Worm (Caenorhabditis elegans) whole organism, young adult: ENCODE results near the gene C18F10.2.

Source experiments
- B0336.3 ChIP-seq: fragments of 200-800 bp; sonication (Bioruptor generic); IDR thresholded peaks from 2 replicates; pipeline ENCODE4 v1.3.6; 2022; ENCODE audit warnings: missing genetic modification characterization, missing compliant biosample characterization
- C06A6.2 ChIP-seq: fragments of 200-800 bp; sonication (Bioruptor generic); conservative IDR thresholded peaks from 2 replicates; pipeline ENCODE4 v1.3.6; 2022; ENCODE audit warnings: missing genetic modification characterization, missing compliant biosample characterization
- D2030.7 ChIP-seq: fragments of 200-800 bp; sonication (Bioruptor generic); IDR thresholded peaks from 2 replicates; pipeline ENCODE4 v1.3.6; 2022; ENCODE audit warnings: missing genetic modification reagents, missing genetic modification characterization, missing compliant biosample characterization
- F22D6.2 ChIP-seq: sonication (generic microtip); optimal IDR thresholded peaks from 2 replicates; lab custom pipeline; 2016; ENCODE audit warnings: mild to moderate bottlenecking, missing genetic modification characterization, missing compliant biosample characterization
- F23B12.7 ChIP-seq: sonication (generic microtip); optimal IDR thresholded peaks from 2 replicates; lab custom pipeline; 2017; ENCODE audit warnings: missing genetic modification characterization, mild to moderate bottlenecking, missing compliant biosample characterization, antibody characterized with exemption, moderate library complexity; ENCODE audit not compliant: insufficient read depth
- F52B5.7 ChIP-seq: sonication (generic microtip); optimal IDR thresholded peaks from 2 replicates; lab custom pipeline; 2016; ENCODE audit warnings: mild to moderate bottlenecking, missing genetic modification characterization, missing compliant biosample characterization
- F55B11.4 ChIP-seq: sonication (generic microtip); optimal IDR thresholded peaks from 2 replicates; lab custom pipeline; 2016; ENCODE audit warnings: missing compliant biosample characterization, missing genetic modification characterization, borderline replicate concordance; ENCODE audit not compliant: insufficient read depth
- F57C9.4 ChIP-seq: sonication (generic microtip); optimal IDR thresholded peaks from 2 replicates; lab custom pipeline; 2017; ENCODE audit warnings: mild to moderate bottlenecking, missing genetic modification characterization, missing compliant biosample characterization
- K12H6.12 ChIP-seq: fragments of 200-800 bp; sonication (Bioruptor generic); optimal IDR thresholded peaks from 2 replicates; lab custom pipeline; 2018; ENCODE audit warnings: mild to moderate bottlenecking, missing genetic modification characterization, missing compliant biosample characterization
- Y53F4B.3 ChIP-seq: fragments of 200-800 bp; sonication (Bioruptor generic); IDR thresholded peaks from 2 replicates; pipeline ENCODE4 v1.3.6; 2022; ENCODE audit warnings: missing genetic modification reagents, missing genetic modification characterization, missing compliant biosample characterization
- Y67H2A.10 ChIP-seq: fragments of 200-800 bp; sonication (Bioruptor generic); conservative IDR thresholded peaks from 2 replicates; pipeline ENCODE4 v1.3.6; 2022; ENCODE audit warnings: missing genetic modification reagents, missing genetic modification characterization, missing compliant biosample characterization
- akir-1 ChIP-seq: fragments of 200-800 bp; sonication (Bioruptor generic); optimal IDR thresholded peaks from 2 replicates; lab custom pipeline; 2018; ENCODE audit warnings: mild to moderate bottlenecking, missing genetic modification characterization, moderate library complexity, missing compliant biosample characterization
- aptf-3 ChIP-seq: fragments of 200-800 bp; sonication (Bioruptor generic); IDR thresholded peaks from 2 replicates; pipeline ENCODE4 v1.3.6; 2022; ENCODE audit warnings: missing genetic modification characterization, missing compliant biosample characterization
- atf-7 ChIP-seq: sonication (generic microtip); optimal IDR thresholded peaks from 2 replicates; lab custom pipeline; 2017; ENCODE audit warnings: mild to moderate bottlenecking, missing genetic modification characterization, missing compliant biosample characterization
- cebp-1 ChIP-seq, 2 experiments: fragments of 200-800 bp in 1 of 2; sonication (Bioruptor generic) in 1 of 2; sonication (generic microtip) in 1 of 2; IDR thresholded peaks in 1 of 2; optimal IDR thresholded peaks in 1 of 2; 2 replicates each; pipeline versions ENCODE4 v1.3.6 to Lab custom; 2017 to 2022; ENCODE audit warnings: missing compliant biosample characterization in 2 of 2, missing genetic modification characterization in 2 of 2, mild to moderate bottlenecking in 1 of 2, missing genetic modification reagents in 1 of 2, moderate library complexity in 1 of 2
- ceh-58 ChIP-seq: fragments of 200-800 bp; sonication (Bioruptor generic); IDR thresholded peaks from 2 replicates; pipeline ENCODE4 v1.3.6; 2022; ENCODE audit warnings: missing genetic modification characterization, missing compliant biosample characterization
- ceh-79 ChIP-seq: sonication (generic microtip); optimal IDR thresholded peaks from 2 replicates; lab custom pipeline; 2017; ENCODE audit warnings: mild to moderate bottlenecking, missing genetic modification characterization, missing compliant biosample characterization
- ceh-91 ChIP-seq: fragments of 200-800 bp; sonication (Bioruptor generic); IDR thresholded peaks from 2 replicates; pipeline ENCODE4 v1.3.6; 2022; ENCODE audit warnings: missing genetic modification reagents, missing genetic modification characterization, missing compliant biosample characterization
- dox-1 ChIP-seq: fragments of 200-800 bp; sonication (Bioruptor generic); IDR thresholded peaks from 2 replicates; pipeline ENCODE4 v1.3.6; 2022; ENCODE audit warnings: missing genetic modification reagents, missing genetic modification characterization, missing compliant biosample characterization
- dpl-1 ChIP-seq: fragments of 150-350 bp; optimal IDR thresholded peaks from 2 replicates; lab custom pipeline; 2014; ENCODE audit warnings: missing biosample characterization, missing genetic modification reagents, missing genetic modification characterization
- him-1 ChIP-seq: sonication (generic microtip); optimal IDR thresholded peaks from 2 replicates; lab custom pipeline; 2016; ENCODE audit warnings: missing genotype, missing genetic modification reagents, missing genetic modification characterization, missing compliant biosample characterization
- hlh-12 ChIP-seq: sonication (generic microtip); optimal IDR thresholded peaks from 2 replicates; lab custom pipeline; 2016; ENCODE audit warnings: missing genetic modification characterization, missing compliant biosample characterization
- hlh-26 ChIP-seq: fragments of 200-800 bp; sonication (Bioruptor generic); conservative IDR thresholded peaks from 2 replicates; pipeline ENCODE4 v1.3.6; 2022; ENCODE audit warnings: missing genetic modification reagents, missing genetic modification characterization, missing compliant biosample characterization
- hmg-1.2 ChIP-seq: fragments of 200-800 bp; sonication (Bioruptor generic); IDR thresholded peaks from 2 replicates; pipeline ENCODE4 v1.3.6; 2022; ENCODE audit warnings: missing genetic modification reagents, missing genetic modification characterization, missing compliant biosample characterization
- hmg-20 ChIP-seq: fragments of 200-800 bp; sonication (Bioruptor generic); IDR thresholded peaks from 2 replicates; pipeline ENCODE4 v1.3.6; 2022; ENCODE audit warnings: missing genetic modification reagents, missing genetic modification characterization, missing compliant biosample characterization
- let-526 ChIP-seq: fragments of 200-800 bp; sonication (Bioruptor generic); IDR thresholded peaks from 2 replicates; pipeline ENCODE4 v1.3.6; 2022; ENCODE audit warnings: missing genetic modification reagents, missing genetic modification characterization, missing compliant biosample characterization
- let-607 ChIP-seq, 2 experiments: fragments of 200-800 bp in 1 of 2; sonication (Bioruptor generic) in 1 of 2; sonication (generic microtip) in 1 of 2; optimal IDR thresholded peaks; 2 replicates each; lab custom pipeline; 2016 to 2018; ENCODE audit warnings: mild to moderate bottlenecking in 2 of 2, missing compliant biosample characterization in 2 of 2, missing genetic modification characterization in 2 of 2, moderate library complexity in 2 of 2, missing genotype in 1 of 2
- lin-54 ChIP-seq: fragments of 200-800 bp; sonication (Bioruptor generic); optimal IDR thresholded peaks from 2 replicates; lab custom pipeline; 2018; ENCODE audit warnings: mild to moderate bottlenecking, missing genetic modification characterization, missing compliant biosample characterization
- madf-10 ChIP-seq: sonication (generic microtip); optimal IDR thresholded peaks from 2 replicates; lab custom pipeline; 2016; ENCODE audit warnings: mild to moderate bottlenecking, missing genetic modification characterization, missing compliant biosample characterization
- nhr-179 ChIP-seq: sonication (generic microtip); optimal IDR thresholded peaks from 2 replicates; lab custom pipeline; 2016; ENCODE audit warnings: mild to moderate bottlenecking, missing genetic modification characterization, missing compliant biosample characterization
- nhr-80 ChIP-seq: sonication (generic microtip); optimal IDR thresholded peaks from 2 replicates; lab custom pipeline; 2016; ENCODE audit warnings: missing genetic modification characterization, missing compliant biosample characterization
- nhr-90 ChIP-seq: sonication (generic microtip); optimal IDR thresholded peaks from 2 replicates; lab custom pipeline; 2016; ENCODE audit warnings: missing genotype, mild to moderate bottlenecking, missing genetic modification characterization, missing compliant biosample characterization
- pbrm-1 ChIP-seq: fragments of 200-800 bp; sonication (Bioruptor generic); IDR thresholded peaks from 2 replicates; pipeline ENCODE4 v1.3.6; 2022; ENCODE audit warnings: missing genetic modification reagents, missing genetic modification characterization, missing compliant biosample characterization
- rec-8 ChIP-seq, 2 experiments: sonication (generic microtip); optimal IDR thresholded peaks; 2 replicates each; lab custom pipeline; 2016; ENCODE audit warnings: mild to moderate bottlenecking in 2 of 2, missing genetic modification characterization in 2 of 2, missing genetic modification reagents in 2 of 2, missing genotype in 2 of 2, missing biosample characterization in 1 of 2, missing compliant biosample characterization in 1 of 2, moderate library complexity in 1 of 2
- snpc-3.4 ChIP-seq: sonication (generic microtip); optimal IDR thresholded peaks from 2 replicates; lab custom pipeline; 2017; ENCODE audit warnings: missing genetic modification characterization, mild to moderate bottlenecking, missing compliant biosample characterization, antibody characterized with exemption, moderate library complexity, missing genotype, missing genetic modification reagents
- snpc-4 ChIP-seq, 5 experiments: fragments of 150-350 bp in 1 of 5; sonication (generic microtip) in 4 of 5; optimal IDR thresholded peaks; 2 replicates each; lab custom pipeline; 2014 to 2018; ENCODE audit warnings: missing genetic modification characterization in 5 of 5, missing biosample characterization in 3 of 5, antibody characterized with exemption in 2 of 5, mild to moderate bottlenecking in 2 of 5, missing compliant biosample characterization in 2 of 5, missing genotype in 2 of 5, moderate library complexity in 2 of 5, missing genetic modification reagents in 1 of 5
- somi-1 ChIP-seq: fragments of 200-800 bp; sonication (Bioruptor generic); optimal IDR thresholded peaks from 2 replicates; lab custom pipeline; 2018; ENCODE audit warnings: mild to moderate bottlenecking, missing genetic modification characterization, missing compliant biosample characterization
- tbp1 ChIP-seq: fragments of 200-800 bp; sonication (Bioruptor generic); optimal IDR thresholded peaks from 2 replicates; lab custom pipeline; 2018; ENCODE audit warnings: mild to moderate bottlenecking, missing genetic modification characterization, missing compliant biosample characterization
- tlf-1 ChIP-seq: fragments of 200-800 bp; sonication (Bioruptor generic); optimal IDR thresholded peaks from 2 replicates; lab custom pipeline; 2018; ENCODE audit warnings: mild to moderate bottlenecking, missing genetic modification characterization, missing compliant biosample characterization
- unc-62 ChIP-seq: fragments of 150-350 bp; optimal IDR thresholded peaks from 2 replicates; lab custom pipeline; 2014; ENCODE audit warnings: missing biosample characterization, missing genetic modification reagents, missing genetic modification characterization
- xnd-1 ChIP-seq: sonication (generic microtip); optimal IDR thresholded peaks from 2 replicates; lab custom pipeline; 2016; ENCODE audit warnings: missing genotype, missing genetic modification reagents, missing genetic modification characterization, missing compliant biosample characterization
- zim-3 ChIP-seq: sonication (generic microtip); optimal IDR thresholded peaks from 2 replicates; lab custom pipeline; 2017; ENCODE audit warnings: mild to moderate bottlenecking, missing genetic modification characterization, moderate library complexity, missing compliant biosample characterization
- ztf-3 ChIP-seq: fragments of 200-800 bp; sonication (Bioruptor generic); optimal IDR thresholded peaks from 2 replicates; lab custom pipeline; 2018; ENCODE audit warnings: mild to moderate bottlenecking, missing genetic modification characterization, missing compliant biosample characterization

The C18F10.2 gene

DNA sequence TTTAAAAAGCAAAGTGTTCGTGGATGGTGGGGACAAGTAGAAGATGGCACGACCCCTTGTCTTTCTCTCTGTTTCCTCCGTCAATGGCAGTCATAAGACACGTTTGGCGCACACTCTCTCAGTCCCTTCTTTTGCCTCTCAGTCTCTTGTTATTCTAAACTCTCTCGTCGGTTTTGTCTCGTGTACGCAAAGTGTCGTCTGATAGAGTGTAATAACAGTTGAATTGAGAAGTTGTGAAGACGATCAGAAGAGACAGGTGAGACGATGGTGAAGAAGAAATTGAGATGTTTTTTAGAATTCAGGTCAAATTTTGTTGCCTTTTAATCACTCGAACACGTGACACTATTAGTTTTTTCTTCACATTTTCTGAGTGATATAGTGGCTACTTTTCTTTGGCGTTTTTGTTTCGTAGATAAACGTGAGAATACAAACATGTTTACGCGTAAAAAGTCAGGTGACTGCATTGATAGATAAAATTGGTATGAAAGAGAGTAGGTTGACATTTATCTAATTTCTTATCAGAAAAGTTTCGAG is 30.2 kb downstream of the C18F10.2 start, which contains the start of gene F47D12.9 (continued):
- TF ChIP-seq xnd-1 (no peak), D2030.7 (no peak), B0336.3 (GFP tag; lab: Robert Waterston, UW) (peak; percentile 46; the same call in 1 of the 2 replicates), let-526 (GFP tag; lab: Robert Waterston, UW) (no peak), dox-1 (GFP tag; lab: Robert Waterston, UW) (peak; percentile 62; the same call in 1 of the 2 replicates), F22D6.2 (tag; lab: Kevin White, UChicago) (peak; percentile 30), K12H6.12 (tag; lab: Kevin White, UChicago) (peak; percentile 82), cebp-1 (GFP tag; IDR thresholded peaks at IDR 0.05; lab: Robert Waterston, UW) (no peak), cebp-1 (tag; optimal IDR thresholded peaks at IDR 0.05; lab: Kevin White, UChicago) (peak; percentile 74), pbrm-1 (GFP tag; lab: Robert Waterston, UW) (0 out of 2 replicates have a peak, but pooled peaks have one; percentile 46), F23B12.7 (peak; percentile 22), tbp1 (GFP tag; lab: Kevin White, UChicago) (peak; percentile 20), somi-1 (GFP tag; lab: Kevin White, UChicago) (peak; percentile 80), him-1 (tag; lab: Kevin White, UChicago) (no peak), tlf-1 (peak; percentile 27), Y67H2A.10 (GFP tag; lab: Robert Waterston, UW) (no peak), let-607 (tag; optimal IDR thresholded peaks at IDR 0.05; lab: Kevin White, UChicago) (peak in 1 of 2 experiments; percentile 21), nhr-80 (tag; lab: Kevin White, UChicago) (peak; percentile 61), C06A6.2 (GFP tag; lab: Robert Waterston, UW) (0 out of 2 replicates have a peak, but pooled peaks have one; percentile 26), F57C9.4 (tag; lab: Kevin White, UChicago) (no peak), hmg-1.2 (GFP tag; lab: Robert Waterston, UW) (peak; percentile 89), akir-1 (GFP tag; lab: Kevin White, UChicago) (no peak), madf-10 (tag; lab: Kevin White, UChicago) (no peak), snpc-4 (GFP tag; optimal IDR thresholded peaks at IDR 0.05; lab: Kevin White, UChicago) (no peak), snpc-4 (tag; optimal IDR thresholded peaks at IDR 0.05; lab: Kevin White, UChicago) (peak in 2 of 4 experiments; percentile 8 to 39), F52B5.7 (tag; lab: Kevin White, UChicago) (no peak)

DNA sequence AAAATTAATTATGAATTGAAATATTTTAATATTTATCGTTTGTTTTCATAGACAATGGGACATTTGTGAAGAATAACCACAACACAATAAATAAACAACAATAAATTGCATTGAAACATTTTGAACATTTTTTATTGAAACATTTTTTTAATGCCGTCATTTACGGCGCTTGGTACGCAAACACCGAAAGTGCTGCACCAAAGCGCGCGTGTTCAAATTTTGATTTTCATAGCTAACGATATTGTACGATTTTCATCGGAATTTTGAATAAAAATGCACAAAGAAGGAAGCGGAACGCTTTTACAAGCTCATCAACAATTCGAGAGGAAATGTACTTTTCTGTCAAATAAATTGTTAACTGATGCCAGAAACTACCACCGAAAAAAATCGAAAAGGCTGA is 30.8 kb downstream of the C18F10.2 start:
- TF ChIP-seq dpl-1 (GFP tag; lab: Kevin White, UChicago) (peak; percentile 2), lin-54 (peak; percentile 16), snpc-3.4 (tag; lab: Kevin White, UChicago) (no peak), hmg-20 (GFP tag; lab: Robert Waterston, UW) (no peak), ceh-91 (GFP tag; lab: Robert Waterston, UW) (no peak)

ce11 chrIII:6307832-6308231 is 34.9 kb downstream of the C18F10.2 start:
- TF ChIP-seq hlh-26 = no peak
- TF ChIP-seq nhr-90 (tag; lab: Kevin White, UChicago) = no peak

ce11 chrIII:6309066-6309465 is 36.1 kb downstream of the C18F10.2 start, which contains the start of gene gar-2:
gar-2 (plus strand) TSS chrIII:6309366.
- TF ChIP-seq nhr-179 (no peak), rec-8 (tag; optimal IDR thresholded peaks at IDR 0.05; lab: Kevin White, UChicago) (no peak), ceh-58 (GFP tag; lab: Robert Waterston, UW) (no peak), akir-1 (GFP tag; lab: Kevin White, UChicago) (no peak), aptf-3 (GFP tag; lab: Robert Waterston, UW) (no peak), atf-7 (tag; lab: Kevin White, UChicago) (no peak), ceh-79 (tag; lab: Kevin White, UChicago) (no peak), Y53F4B.3 (GFP tag; lab: Robert Waterston, UW) (no peak), hmg-1.2 (GFP tag; lab: Robert Waterston, UW) (no peak), ztf-3 (GFP tag; lab: Kevin White, UChicago) (no peak), zim-3 (tag; lab: Kevin White, UChicago) (no peak), unc-62 (no peak), F55B11.4 (no peak), hlh-12 (tag; lab: Kevin White, UChicago) (no peak)
